Fruit fly (Drosophila melanogaster): Measurements from ENCODE around the gene CG11590.
A peak's percentile ranks its signal among the peaks of the same experiment; 100 is the strongest.

CG11590 gene

DNA sequence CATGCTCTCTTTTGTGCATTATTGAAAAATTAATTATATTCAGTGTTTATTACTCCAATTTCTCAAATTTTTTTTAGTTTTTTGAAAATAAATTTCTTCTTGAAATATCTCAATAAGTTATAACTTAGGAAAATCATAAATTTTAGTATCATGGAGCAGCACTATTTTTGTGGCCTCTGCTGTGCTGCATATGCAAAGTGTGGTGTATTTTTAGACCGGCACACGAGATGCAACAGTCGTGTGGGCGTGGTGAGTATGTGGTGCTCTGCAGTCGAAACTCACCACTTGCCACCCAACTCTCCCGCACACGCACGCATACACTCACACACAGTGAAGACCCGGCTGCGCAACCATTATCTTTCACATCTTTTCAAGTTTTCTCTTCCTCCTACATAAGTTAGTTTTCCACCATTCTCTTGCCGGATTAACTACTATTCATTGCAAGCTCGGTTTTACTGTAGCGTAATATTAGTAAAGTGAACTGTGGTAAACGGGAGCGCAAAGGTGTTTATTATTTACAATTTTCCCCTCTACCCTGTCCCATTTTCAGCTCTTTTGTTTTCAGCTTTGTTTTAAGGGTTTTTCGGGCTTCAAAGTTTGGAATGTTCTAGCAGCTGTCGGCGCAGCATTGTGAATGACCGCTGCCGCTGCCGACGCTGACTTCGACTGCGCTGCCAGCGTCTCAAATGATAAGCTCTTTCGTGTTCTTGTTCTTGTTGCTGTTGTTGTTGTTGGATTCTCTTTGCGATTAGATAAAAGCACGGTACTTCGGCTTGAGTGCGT lies 8.6 kb downstream of the CG11590 start:
- no peak for TF ChIP-seq noc (tag; optimal IDR thresholded peaks at IDR 0.05)

dm6 chrX:14209209-14209781 lies 9.3 kb downstream of the CG11590 start:
- TF ChIP-seq noc (tag; optimal IDR thresholded peaks at IDR 0.05): peak; percentile 7

DNA sequence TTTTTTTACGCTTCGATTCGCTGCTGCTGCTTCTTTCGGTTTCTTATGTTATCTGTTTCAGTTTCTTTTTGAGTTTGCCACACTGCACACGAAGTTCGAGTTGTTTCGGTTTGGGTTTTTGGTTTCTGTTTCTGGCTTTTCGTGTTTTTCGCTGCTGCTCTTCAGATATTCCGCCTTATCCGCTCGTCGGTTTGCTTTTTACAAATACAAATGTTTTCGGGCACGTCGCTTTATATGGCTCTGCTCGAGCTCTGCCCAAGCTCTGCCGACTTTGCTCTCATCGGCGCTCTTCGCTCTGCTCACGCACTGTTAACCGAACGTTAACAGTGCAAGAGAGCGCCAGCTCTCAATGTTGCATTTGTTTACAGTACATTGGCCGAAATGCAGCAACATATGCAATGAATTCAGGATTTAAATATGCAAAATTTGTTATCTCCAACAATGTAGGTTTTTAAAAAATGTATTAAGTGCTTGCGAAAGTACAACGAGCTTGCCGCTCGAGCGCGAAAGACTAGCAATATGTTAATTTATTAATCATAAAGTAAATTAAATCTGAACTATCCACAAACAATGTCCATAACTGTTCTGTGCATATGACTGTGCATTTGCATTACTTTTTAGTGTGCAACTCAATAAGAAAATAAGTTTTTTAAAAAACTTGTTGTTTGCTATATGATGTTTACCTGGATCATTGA lies 11.4 kb downstream of the CG11590 start:
- TF ChIP-seq noc (tag; optimal IDR thresholded peaks at IDR 0.05): no peak

dm6 chrX:14212147-14212792 lies 12.3 kb downstream of the CG11590 start:
- no peak for TF ChIP-seq noc (tag; optimal IDR thresholded peaks at IDR 0.05)

DNA sequence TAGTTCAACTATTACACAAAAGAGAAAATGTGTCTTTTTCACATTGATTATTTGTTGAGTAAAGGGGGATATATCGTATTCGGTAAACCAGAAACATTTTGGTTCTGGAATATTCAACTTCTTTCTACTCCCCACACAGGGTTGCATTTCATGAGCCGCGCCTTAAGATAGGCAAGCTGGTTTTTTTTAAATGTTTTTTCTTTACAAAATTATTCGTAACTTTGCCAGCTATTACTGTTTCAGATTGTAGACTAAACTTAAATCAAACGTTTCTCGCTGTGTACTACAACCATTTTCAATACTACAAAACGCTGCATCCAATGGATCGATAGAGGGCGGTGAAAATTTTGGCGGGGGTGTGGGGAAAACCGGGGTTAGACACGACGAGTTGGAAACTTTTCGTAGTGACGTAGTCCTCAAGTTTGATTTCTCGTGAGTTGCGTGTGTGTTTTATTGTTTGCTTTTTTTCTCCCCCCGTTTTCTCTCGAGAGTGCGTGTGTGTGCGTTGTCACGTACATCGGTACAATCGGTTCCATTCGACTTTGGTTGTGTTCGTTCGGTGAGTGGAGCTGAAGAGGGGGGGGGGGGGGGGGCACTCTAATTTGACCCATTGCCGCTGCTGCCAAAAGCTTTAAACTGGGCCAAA lies 13.7 kb downstream of the CG11590 start:
- no peak for TF ChIP-seq noc (tag; optimal IDR thresholded peaks at IDR 0.05)

DNA sequence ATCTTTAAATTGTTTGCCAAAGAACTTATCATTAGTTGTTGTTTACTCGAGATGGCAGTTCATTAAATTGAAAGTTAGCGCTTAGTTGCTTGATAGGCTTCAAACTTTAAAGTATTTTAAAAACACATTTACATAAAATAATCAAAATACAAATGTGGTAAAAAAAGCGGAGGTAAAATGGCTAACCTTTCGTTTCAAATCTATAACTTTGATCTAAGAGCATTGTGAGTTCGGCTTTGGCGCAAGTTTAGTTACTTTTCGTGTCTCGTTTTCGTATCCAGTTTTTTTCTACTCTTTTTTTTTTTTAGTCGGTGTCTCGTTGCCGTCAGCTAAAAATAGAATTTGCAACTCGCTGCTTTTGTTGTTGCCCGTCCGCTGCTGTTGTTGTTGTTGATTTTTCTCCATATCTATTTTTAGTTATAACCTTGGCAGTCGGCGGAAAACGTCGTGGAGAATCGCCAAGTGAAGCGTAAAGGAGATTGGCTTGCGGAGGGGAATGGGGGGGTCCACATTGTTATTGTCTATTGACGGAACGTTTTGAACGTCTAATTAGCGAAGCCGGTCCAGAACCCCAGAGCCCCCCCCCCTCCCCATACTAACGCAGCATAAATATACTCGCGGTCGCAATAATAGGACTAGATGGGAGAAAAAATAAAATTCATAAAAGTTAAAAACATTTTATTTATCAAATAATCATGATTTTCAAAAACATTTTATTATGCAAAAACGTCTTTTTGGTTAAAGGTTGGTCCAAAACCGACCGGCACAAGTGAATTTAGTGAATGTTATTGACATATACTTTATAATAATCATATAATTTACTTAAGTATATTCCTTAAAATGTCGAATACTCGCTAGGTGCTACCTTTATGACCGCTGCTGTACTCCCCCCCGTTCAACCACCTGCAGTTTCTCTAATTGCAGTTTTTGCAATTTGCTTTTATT lies 14.8 kb downstream of the CG11590 start:
- peak; percentile 65 for TF ChIP-seq noc (tag; optimal IDR thresholded peaks at IDR 0.05)

DNA sequence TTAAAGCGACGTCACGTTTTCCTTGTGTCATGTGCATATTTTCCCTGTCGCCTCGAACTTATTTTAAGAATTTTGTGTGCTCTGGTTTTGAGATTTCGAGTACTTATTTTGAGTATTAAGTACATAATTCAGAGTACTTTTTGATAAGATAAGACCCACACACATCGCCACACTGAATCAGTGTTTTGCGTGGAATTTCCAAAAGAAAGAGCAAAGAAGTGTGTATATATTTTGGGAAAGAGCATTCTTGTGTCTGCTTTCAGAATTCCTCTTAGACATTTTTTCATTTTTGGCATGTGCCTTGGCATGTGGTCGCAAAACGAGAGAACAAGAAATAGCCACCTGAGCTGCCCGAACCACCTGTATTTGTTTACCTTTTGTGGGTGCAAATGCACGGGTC lies 15.9 kb downstream of the CG11590 start:
- peak; percentile 15 for TF ChIP-seq noc (tag; optimal IDR thresholded peaks at IDR 0.05)

dm6 chrX:14216844-14217243 lies 16.9 kb downstream of the CG11590 start:
- no peak for TF ChIP-seq noc (tag; optimal IDR thresholded peaks at IDR 0.05)

DNA sequence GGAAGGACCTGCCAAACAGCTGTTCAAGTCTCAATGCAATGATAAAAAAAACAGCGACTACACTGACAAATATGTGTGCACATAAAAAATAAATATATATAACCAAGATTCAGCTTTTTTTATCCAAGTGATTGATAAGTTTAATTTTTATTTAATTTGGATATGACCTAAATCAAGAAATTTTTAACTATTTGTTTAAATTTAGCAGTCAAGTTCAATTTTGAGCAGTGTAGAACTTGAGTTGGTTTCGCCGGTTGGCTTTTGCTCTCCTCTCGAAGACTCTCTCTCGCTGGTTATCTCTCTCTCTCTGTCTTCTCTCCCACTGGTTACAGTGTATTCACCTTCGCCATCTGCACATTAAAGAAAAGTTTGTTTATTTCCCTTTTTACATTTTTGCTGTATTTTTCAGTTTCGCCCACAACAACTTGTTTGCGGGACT lies 18.1 kb downstream of the CG11590 start:
- TF ChIP-seq noc (tag; optimal IDR thresholded peaks at IDR 0.05): peak; percentile 86

dm6 chrX:14221182-14221581 lies 21.2 kb downstream of the CG11590 start:
- no peak for TF ChIP-seq noc (tag; optimal IDR thresholded peaks at IDR 0.05)

DNA sequence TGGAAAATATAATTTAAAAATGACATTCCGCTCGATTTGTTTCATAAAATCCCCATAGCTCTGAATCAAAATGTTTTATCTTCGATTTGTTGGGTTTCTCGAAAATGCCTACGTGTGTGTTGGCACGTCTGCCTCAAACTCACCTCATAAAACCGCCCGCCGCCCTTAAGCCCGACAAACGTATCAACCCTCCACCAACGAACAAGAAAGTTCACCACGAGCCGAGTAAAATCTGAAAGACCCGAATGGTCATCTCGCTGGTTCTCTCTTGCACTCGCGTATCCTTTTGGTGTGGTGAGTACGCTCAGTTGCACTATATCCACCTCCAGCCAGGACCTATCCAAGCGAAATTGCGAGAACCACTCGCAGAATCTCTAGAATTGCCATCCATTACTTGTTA lies 22.0 kb downstream of the CG11590 start:
- TF ChIP-seq noc (tag; optimal IDR thresholded peaks at IDR 0.05): no peak

DNA sequence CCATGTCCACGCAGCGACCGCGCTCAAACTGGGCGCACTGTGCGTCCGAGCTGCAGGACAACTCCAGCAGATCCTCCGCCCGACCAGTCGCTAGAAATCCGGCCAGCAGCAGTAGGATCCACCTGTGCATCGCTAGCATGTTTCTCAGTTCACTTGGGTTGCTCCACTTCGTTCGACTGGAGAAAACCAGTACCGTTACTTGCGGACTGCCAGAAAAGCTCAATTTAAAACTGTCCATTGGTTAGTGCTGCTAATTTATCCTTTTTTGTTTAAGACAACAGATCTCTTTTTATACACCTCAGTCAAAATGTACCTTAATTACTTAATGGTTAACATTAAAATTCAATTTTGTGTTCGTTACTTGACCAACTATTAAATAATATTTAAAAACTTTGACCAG lies 25.7 kb downstream of the CG11590 start, which contains the start of gene CG11674:
Gene CG11674 (minus strand): TSS at position 215 of the 400 bp plus-strand sequence.
- no peak for TF ChIP-seq noc (tag; optimal IDR thresholded peaks at IDR 0.05)

DNA sequence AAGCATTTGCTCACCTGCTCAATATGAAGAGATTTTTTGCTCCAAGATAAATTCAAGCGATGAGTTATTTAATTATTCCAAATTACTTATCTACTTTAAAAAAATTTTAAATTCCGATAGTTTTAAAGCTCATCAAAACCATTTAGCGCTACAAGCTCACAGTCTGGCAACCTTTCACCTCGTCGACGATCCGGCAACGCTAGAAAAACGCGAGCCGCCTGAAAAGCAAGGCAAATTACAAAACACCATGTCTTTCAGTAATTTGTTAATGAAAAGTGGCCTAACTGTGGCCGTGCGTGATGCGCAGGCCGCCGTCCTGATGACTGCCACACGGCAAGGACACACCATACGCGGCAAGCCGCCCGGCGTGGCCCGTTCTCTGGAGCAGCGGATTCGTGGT lies 26.1 kb downstream of the CG11590 start, which contains the start of gene mRpL38:
Gene mRpL38 (plus strand): TSS at position 197 of the 400 bp plus-strand sequence.
- TF ChIP-seq noc (tag; optimal IDR thresholded peaks at IDR 0.05): no peak

DNA sequence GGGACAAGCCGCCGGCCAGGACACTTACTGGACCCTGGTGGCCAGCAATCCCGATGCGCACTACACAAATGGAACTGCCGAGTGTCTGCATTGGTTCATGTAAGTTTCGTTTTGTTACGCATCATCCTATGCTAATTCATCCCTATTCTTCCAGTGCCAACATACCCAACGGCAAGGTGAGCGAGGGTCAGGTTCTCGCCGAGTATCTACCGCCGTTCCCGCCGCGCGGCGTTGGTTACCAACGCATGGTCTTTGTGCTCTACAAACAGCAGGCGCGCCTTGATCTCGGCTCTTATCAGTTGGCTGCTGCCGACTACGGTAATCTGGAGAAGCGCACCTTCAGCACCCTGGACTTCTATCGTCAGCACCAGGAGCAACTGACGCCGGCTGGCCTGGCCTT lies 27.1 kb downstream of the CG11590 start:
- no peak for TF ChIP-seq noc (tag; optimal IDR thresholded peaks at IDR 0.05)
